Worm (Caenorhabditis elegans) whole organism, L2 larva: ENCODE data around the gene pes-23.

Source experiments
- C34F6.9 ChIP-seq: fragments of 150-350 bp; optimal IDR thresholded peaks from 2 replicates; lab custom pipeline; 2014; ENCODE audit warnings: missing biosample characterization, missing genetic modification characterization
- F13H6.1 ChIP-seq: sonication (generic microtip); optimal IDR thresholded peaks from 2 replicates; lab custom pipeline; 2016; ENCODE audit warnings: missing genetic modification characterization, missing compliant biosample characterization
- R02D3.7 ChIP-seq: fragments of 150-350 bp; optimal IDR thresholded peaks from 2 replicates; lab custom pipeline; 2014; ENCODE audit warnings: missing biosample characterization, missing genetic modification characterization
- Y55F3AM.14 ChIP-seq: fragments of 200-800 bp; sonication (Bioruptor generic); optimal IDR thresholded peaks from 2 replicates; lab custom pipeline; 2018; ENCODE audit warnings: mild to moderate bottlenecking, missing genetic modification characterization, missing compliant biosample characterization
- ZK546.5 ChIP-seq: sonication (generic microtip); optimal IDR thresholded peaks from 2 replicates; lab custom pipeline; 2017; ENCODE audit warnings: missing biosample characterization, missing genetic modification characterization
- alr-1 ChIP-seq: fragments of 150-350 bp; optimal IDR thresholded peaks from 2 replicates; lab custom pipeline; 2014; ENCODE audit warnings: missing biosample characterization, missing genetic modification characterization
- ama-1 ChIP-seq: fragments of 150-350 bp; optimal IDR thresholded peaks from 2 replicates; lab custom pipeline; 2018; ENCODE audit warnings: inconsistent platforms
- blmp-1 ChIP-seq: sonication (generic microtip); optimal IDR thresholded peaks from 2 replicates; lab custom pipeline; 2017; ENCODE audit warnings: missing genetic modification characterization, mild to moderate bottlenecking, missing compliant biosample characterization, antibody characterized with exemption, moderate library complexity; ENCODE audit not compliant: insufficient read depth
- ceh-16 ChIP-seq: fragments of 150-350 bp; optimal IDR thresholded peaks from 2 replicates; lab custom pipeline; 2014; ENCODE audit warnings: missing biosample characterization, missing genetic modification characterization
- ceh-82 ChIP-seq: fragments of 150-350 bp; optimal IDR thresholded peaks from 2 replicates; lab custom pipeline; 2014; ENCODE audit warnings: missing biosample characterization, missing genetic modification characterization
- crh-2 ChIP-seq: sonication (generic microtip); optimal IDR thresholded peaks from 2 replicates; lab custom pipeline; 2017; ENCODE audit warnings: missing biosample characterization, missing genetic modification characterization
- dmd-4 ChIP-seq: sonication (generic microtip); optimal IDR thresholded peaks from 2 replicates; lab custom pipeline; 2017; ENCODE audit warnings: missing biosample characterization, missing genetic modification characterization
- elt-1 ChIP-seq: fragments of 150-350 bp; optimal IDR thresholded peaks from 2 replicates; lab custom pipeline; 2014; ENCODE audit warnings: missing biosample characterization, missing genetic modification characterization
- elt-3 ChIP-seq: sonication (generic microtip); optimal IDR thresholded peaks from 2 replicates; lab custom pipeline; 2017; ENCODE audit warnings: missing biosample characterization, missing genetic modification characterization
- fos-1 ChIP-seq: fragments of 150-350 bp; optimal IDR thresholded peaks from 2 replicates; lab custom pipeline; 2014; ENCODE audit warnings: missing biosample characterization, missing genetic modification characterization
- gmeb-1 ChIP-seq: fragments of 150-350 bp; optimal IDR thresholded peaks from 2 replicates; lab custom pipeline; 2014; ENCODE audit warnings: missing biosample characterization, missing genetic modification characterization
- lin-11 ChIP-seq: fragments of 150-350 bp; sonication (generic microtip); optimal IDR thresholded peaks from 2 replicates; lab custom pipeline; 2014; ENCODE audit warnings: missing biosample characterization, missing genetic modification characterization, inconsistent platforms, mixed read lengths
- lin-13 ChIP-seq: fragments of 150-350 bp; optimal IDR thresholded peaks from 2 replicates; lab custom pipeline; 2014; ENCODE audit warnings: missing biosample characterization, missing genetic modification reagents, missing genetic modification characterization
- lin-39 ChIP-seq: fragments of 150-350 bp; optimal IDR thresholded peaks from 2 replicates; lab custom pipeline; 2014; ENCODE audit warnings: missing biosample characterization, missing genetic modification reagents, missing genetic modification characterization
- lsy-2 ChIP-seq, 2 experiments: fragments of 150-350 bp in 1 of 2; sonication (generic microtip) in 1 of 2; optimal IDR thresholded peaks; 2 replicates each; lab custom pipeline; 2014 to 2017; ENCODE audit warnings: missing biosample characterization in 2 of 2, missing genetic modification characterization in 2 of 2
- mab-5 ChIP-seq: fragments of 150-350 bp; optimal IDR thresholded peaks from 2 replicates; lab custom pipeline; 2014; ENCODE audit warnings: missing biosample characterization, missing genetic modification characterization
- mdl-1 ChIP-seq, 2 experiments: fragments of 150-350 bp in 1 of 2; sonication (generic microtip) in 1 of 2; optimal IDR thresholded peaks; 2 replicates each; lab custom pipeline; 2017; ENCODE audit warnings: missing biosample characterization in 2 of 2, missing genetic modification characterization in 2 of 2
- nhr-10 ChIP-seq: sonication (generic microtip); optimal IDR thresholded peaks from 2 replicates; lab custom pipeline; 2017; ENCODE audit warnings: missing biosample characterization, missing genetic modification characterization
- nhr-11 ChIP-seq: fragments of 150-350 bp; optimal IDR thresholded peaks from 2 replicates; lab custom pipeline; 2014; ENCODE audit warnings: missing biosample characterization, missing genetic modification characterization
- nhr-12 ChIP-seq: fragments of 150-350 bp; optimal IDR thresholded peaks from 2 replicates; lab custom pipeline; 2014; ENCODE audit warnings: missing biosample characterization, missing genetic modification characterization
- nhr-129 ChIP-seq: fragments of 150-350 bp; optimal IDR thresholded peaks from 2 replicates; lab custom pipeline; 2014; ENCODE audit warnings: missing biosample characterization, missing genetic modification characterization
- nhr-21 ChIP-seq: fragments of 150-350 bp; optimal IDR thresholded peaks from 2 replicates; lab custom pipeline; 2014; ENCODE audit warnings: missing biosample characterization, missing genetic modification characterization
- nhr-23 ChIP-seq: fragments of 150-350 bp; optimal IDR thresholded peaks from 2 replicates; lab custom pipeline; 2014; ENCODE audit warnings: missing biosample characterization, missing genetic modification reagents, missing genetic modification characterization
- nhr-237 ChIP-seq: fragments of 150-350 bp; optimal IDR thresholded peaks from 2 replicates; lab custom pipeline; 2014; ENCODE audit warnings: missing biosample characterization, missing genetic modification characterization
- nhr-25 ChIP-seq: fragments of 150-350 bp; sonication (generic microtip); optimal IDR thresholded peaks from 3 replicates; lab custom pipeline; 2014; ENCODE audit warnings: missing biosample characterization, missing genetic modification characterization
- nhr-6 ChIP-seq: fragments of 150-350 bp; optimal IDR thresholded peaks from 2 replicates; lab custom pipeline; 2014; ENCODE audit warnings: missing biosample characterization, missing genetic modification characterization
- peb-1 ChIP-seq: fragments of 150-350 bp; optimal IDR thresholded peaks from 2 replicates; lab custom pipeline; 2014; ENCODE audit warnings: missing biosample characterization, missing genetic modification characterization
- sem-4 ChIP-seq: fragments of 150-350 bp; optimal IDR thresholded peaks from 2 replicates; lab custom pipeline; 2014; ENCODE audit warnings: missing biosample characterization, missing genetic modification reagents, missing genetic modification characterization
- sma-3 ChIP-seq: sonication (generic microtip); optimal IDR thresholded peaks from 2 replicates; lab custom pipeline; 2016; ENCODE audit warnings: missing genetic modification reagents, missing genetic modification characterization, missing compliant biosample characterization
- sma-9 ChIP-seq, 2 experiments: fragments of 150-350 bp in 1 of 2; sonication (generic microtip) in 1 of 2; optimal IDR thresholded peaks; 2 replicates each; lab custom pipeline; 2014 to 2016; ENCODE audit warnings: missing genetic modification characterization in 2 of 2, mild to moderate bottlenecking in 1 of 2, missing biosample characterization in 1 of 2, missing compliant biosample characterization in 1 of 2, missing genetic modification reagents in 1 of 2, moderate library complexity in 1 of 2
- snpc-4 ChIP-seq: fragments of 150-350 bp; optimal IDR thresholded peaks from 2 replicates; lab custom pipeline; 2014; ENCODE audit warnings: missing biosample characterization, missing genetic modification characterization
- unc-39 ChIP-seq: fragments of 150-350 bp; optimal IDR thresholded peaks from 2 replicates; lab custom pipeline; 2014; ENCODE audit warnings: missing biosample characterization, missing genetic modification characterization
- unc-55 ChIP-seq: fragments of 150-350 bp; sonication (generic microtip); optimal IDR thresholded peaks from 3 replicates; lab custom pipeline; 2014; ENCODE audit warnings: missing biosample characterization, missing genetic modification reagents, missing genetic modification characterization
- unc-62 ChIP-seq: fragments of 150-350 bp; optimal IDR thresholded peaks from 2 replicates; lab custom pipeline; 2014; ENCODE audit warnings: missing biosample characterization, missing genetic modification reagents, missing genetic modification characterization
- zag-1 ChIP-seq: fragments of 150-350 bp; optimal IDR thresholded peaks from 2 replicates; lab custom pipeline; 2014; ENCODE audit warnings: missing biosample characterization, missing genetic modification characterization
- ztf-1 ChIP-seq: fragments of 200-800 bp; sonication (Bioruptor generic); conservative IDR thresholded peaks from 2 replicates; pipeline ENCODE4 v1.3.6; 2022; ENCODE audit warnings: missing genetic modification characterization, missing compliant biosample characterization
- ztf-4 ChIP-seq: fragments of 150-350 bp; optimal IDR thresholded peaks from 2 replicates; lab custom pipeline; 2014; ENCODE audit warnings: missing biosample characterization, missing genetic modification characterization

The pes-23 gene

ce11 chrX:6893074-6893473 is 8.1 kb upstream of the pes-23 start:
- no peak for TF ChIP-seq sem-4 (tag; lab: Kevin White, UChicago)
- TF ChIP-seq F13H6.1 (tag; lab: Kevin White, UChicago), result peak; percentile 14
- TF ChIP-seq, all 48 proteins: peak for 1

- no peak for TF ChIP-seq lin-11
- peak; percentile 6 for TF ChIP-seq lin-39
- peak; percentile 55 for TF ChIP-seq mab-5 (tag; lab: Kevin White, UChicago)
- no peak for TF ChIP-seq ama-1
- TF ChIP-seq nhr-129 (tag; lab: Kevin White, UChicago), result peak; percentile 17
- TF ChIP-seq fos-1 (tag; lab: Kevin White, UChicago), result no peak
- TF ChIP-seq sem-4 (tag; lab: Kevin White, UChicago), result peak; percentile 36
- TF ChIP-seq F13H6.1 (tag; lab: Kevin White, UChicago), result peak; percentile 39
- TF ChIP-seq lsy-2 (tag; optimal IDR thresholded peaks at IDR 0.05; lab: Kevin White, UChicago), result peak in 1 of 2 experiments; percentile 68
Observed at ce11 chrX:6894104-6894503, 7.1 kb upstream of the pes-23 start.

ce11 chrX:6899848-6900247 is 1.3 kb upstream of the pes-23 start, which contains the start of gene F14B8.4:
Gene F14B8.4 (minus strand): TSS chrX:6899948.
- TF ChIP-seq elt-3 (tag; lab: Kevin White, UChicago) (no peak), F13H6.1 (tag; lab: Kevin White, UChicago) (no peak), sma-3 (GFP tag; lab: Kevin White, UChicago) (no peak), nhr-129 (tag; lab: Kevin White, UChicago) (no peak), zag-1 (tag; lab: Kevin White, UChicago) (no peak), ztf-4 (tag; lab: Kevin White, UChicago) (no peak), R02D3.7 (tag; lab: Kevin White, UChicago) (no peak), sma-9 (GFP tag; optimal IDR thresholded peaks at IDR 0.05; lab: Kevin White, UChicago) (no peak), sma-9 (tag; optimal IDR thresholded peaks at IDR 0.05; lab: Kevin White, UChicago) (no peak), mab-5 (tag; lab: Kevin White, UChicago) (no peak), alr-1 (tag; lab: Kevin White, UChicago) (no peak), nhr-11 (tag; lab: Kevin White, UChicago) (no peak), nhr-237 (tag; lab: Kevin White, UChicago) (no peak), blmp-1 (tag; lab: Kevin White, UChicago) (no peak), ztf-1 (GFP tag; lab: Robert Waterston, UW) (no peak), C34F6.9 (tag; lab: Kevin White, UChicago) (no peak), nhr-21 (tag; lab: Kevin White, UChicago) (no peak), dmd-4 (tag; lab: Kevin White, UChicago) (no peak), ceh-82 (tag; lab: Kevin White, UChicago) (no peak), fos-1 (tag; lab: Kevin White, UChicago) (no peak), lin-11 (no peak)
- TF ChIP-seq, all 48 proteins: peak for 0

- no peak for TF ChIP-seq snpc-4 (tag; lab: Kevin White, UChicago)
- TF ChIP-seq nhr-12, result no peak
- TF ChIP-seq sem-4 (tag; lab: Kevin White, UChicago), result no peak
- TF ChIP-seq nhr-25 (tag; lab: Kevin White, UChicago), result peak; percentile 7
- TF ChIP-seq ZK546.5 (tag; lab: Kevin White, UChicago), result no peak
- peak; percentile 55 for TF ChIP-seq F13H6.1 (tag; lab: Kevin White, UChicago)
- peak; percentile 25 for TF ChIP-seq fos-1 (tag; lab: Kevin White, UChicago)
- peak; percentile 74 for TF ChIP-seq unc-55
- TF ChIP-seq dmd-4 (tag; lab: Kevin White, UChicago), result no peak
- no peak for TF ChIP-seq nhr-10 (tag; lab: Kevin White, UChicago)
- TF ChIP-seq elt-3 (tag; lab: Kevin White, UChicago), result no peak
- TF ChIP-seq mdl-1 (tag; optimal IDR thresholded peaks at IDR 0.05; lab: Kevin White, UChicago), result peak; percentile 11 to 53
- TF ChIP-seq blmp-1 (tag; lab: Kevin White, UChicago), result no peak
- no peak for TF ChIP-seq lin-39
- peak; percentile 58 for TF ChIP-seq sma-3 (GFP tag; lab: Kevin White, UChicago)
- TF ChIP-seq unc-39 (tag; lab: Kevin White, UChicago), result no peak
- TF ChIP-seq nhr-6, result no peak
- no peak for TF ChIP-seq nhr-23
- no peak for TF ChIP-seq gmeb-1 (tag; lab: Kevin White, UChicago)
- TF ChIP-seq nhr-21 (tag; lab: Kevin White, UChicago), result peak; percentile 21
- peak; percentile 11 for TF ChIP-seq C34F6.9 (tag; lab: Kevin White, UChicago)
- TF ChIP-seq Y55F3AM.14 (GFP tag; lab: Kevin White, UChicago), result no peak
- TF ChIP-seq unc-62 (GFP tag; lab: Kevin White, UChicago), result no peak
- no peak for TF ChIP-seq elt-1 (tag; lab: Kevin White, UChicago)
- no peak for TF ChIP-seq mab-5 (tag; lab: Kevin White, UChicago)
- TF ChIP-seq ztf-4 (tag; lab: Kevin White, UChicago), result no peak
- TF ChIP-seq peb-1, result no peak
- TF ChIP-seq nhr-129 (tag; lab: Kevin White, UChicago), result peak; percentile 74
- no peak for TF ChIP-seq ama-1
- peak; percentile 36 for TF ChIP-seq lin-13
- TF ChIP-seq crh-2, result peak; percentile 53
- peak; percentile 37 to 41 for TF ChIP-seq lsy-2 (tag; optimal IDR thresholded peaks at IDR 0.05; lab: Kevin White, UChicago)
- TF ChIP-seq sma-9 (GFP tag; optimal IDR thresholded peaks at IDR 0.05; lab: Kevin White, UChicago), result peak; percentile 46
- no peak for TF ChIP-seq sma-9 (tag; optimal IDR thresholded peaks at IDR 0.05; lab: Kevin White, UChicago)
- TF ChIP-seq zag-1 (tag; lab: Kevin White, UChicago), result no peak
- no peak for TF ChIP-seq R02D3.7 (tag; lab: Kevin White, UChicago)
- TF ChIP-seq ceh-16 (tag; lab: Kevin White, UChicago), result no peak
Observed at ce11 chrX:6902958-6903357, 1.8 kb downstream of the pes-23 start.
